Worm (Caenorhabditis elegans): ENCODE measurements around the gene rpb-8.
A peak's percentile ranks its signal among the peaks of the same experiment; 100 is the strongest.

Gene rpb-8

ce11 chrIII:4937022-4937421, 19.2 kb upstream of the rpb-8 start, which contains the start of gene fsn-1:
Gene fsn-1 (plus strand): TSS chrIII:4937322.
- TF ChIP-seq ceh-40 (GFP tag; IDR thresholded peaks at IDR 0.05) (no peak), madf-6 (GFP tag; IDR thresholded peaks at IDR 0.05) (0 out of 2 replicates have a peak, but pooled peaks have one; percentile 37), zim-3 (tag; optimal IDR thresholded peaks at IDR 0.05) (no peak), Y53G8AR.9 (GFP tag; conservative IDR thresholded peaks at IDR 0.05) (0 out of 2 replicates have a peak, but pooled peaks have one; percentile 21)

- no peak for TF ChIP-seq mcd-1 (GFP tag; IDR thresholded peaks at IDR 0.05)
- TF ChIP-seq attf-3 (GFP tag; conservative IDR thresholded peaks at IDR 0.05): peak; percentile 92
- TF ChIP-seq madf-6 (GFP tag; IDR thresholded peaks at IDR 0.05): no peak
- TF ChIP-seq F57C9.4 (tag; optimal IDR thresholded peaks at IDR 0.05): no peak
- no peak for TF ChIP-seq B0261.1 (tag; optimal IDR thresholded peaks at IDR 0.05)
- TF ChIP-seq ztf-22 (GFP tag; optimal IDR thresholded peaks at IDR 0.05): no peak
- no peak for TF ChIP-seq ceh-27 (GFP tag; optimal IDR thresholded peaks at IDR 0.05)
- no peak for TF ChIP-seq nfya-2 (GFP tag; IDR thresholded peaks at IDR 0.05)
- TF ChIP-seq F33H1.4 (GFP tag; IDR thresholded peaks at IDR 0.05): no peak
- no peak for TF ChIP-seq pbrm-1 (GFP tag; IDR thresholded peaks at IDR 0.05)
- no peak for TF ChIP-seq hmg-1.2 (GFP tag; IDR thresholded peaks at IDR 0.05)
- no peak for TF ChIP-seq unc-62 (GFP tag; optimal IDR thresholded peaks at IDR 0.05)
- no peak for TF ChIP-seq ceh-58 (GFP tag; IDR thresholded peaks at IDR 0.05)
- no peak for TF ChIP-seq tlf-1 (GFP tag; optimal IDR thresholded peaks at IDR 0.05)
- peak; percentile 4 for TF ChIP-seq efl-1 (GFP tag; optimal IDR thresholded peaks at IDR 0.05)
These were observed 17.3 kb upstream of the rpb-8 start, which contains the start of gene mrps-18C for ce11 chrIII:4934896-4935628. Gene mrps-18C (plus strand): TSS chrIII:4935578.

- TF ChIP-seq lsl-1 (GFP tag; optimal IDR thresholded peaks at IDR 0.05) (peak; percentile 66), rpc-1 (optimal IDR thresholded peaks at IDR 0.05) (no peak), rpc-1 (tag; optimal IDR thresholded peaks at IDR 0.05) (no peak), snpc-1.1 (tag; optimal IDR thresholded peaks at IDR 0.05; ENCODE audit: insufficient read depth) (no peak), F33H1.4 (GFP tag; IDR thresholded peaks at IDR 0.05) (peak; percentile 56; the same call in 1 of the 2 replicates), nfyb-1 (GFP tag; IDR thresholded peaks at IDR 0.05) (no peak)
These were observed 14.4 kb upstream of the rpb-8 start, which contains the start of the genes C26E6.12 and eri-9 for ce11 chrIII:4932203-4932699. Gene C26E6.12 (minus strand): TSS chrIII:4932253. Gene eri-9 (plus strand): TSS chrIII:4932450.

- peak; percentile 52 to 80 for TF ChIP-seq rec-8 (tag; optimal IDR thresholded peaks at IDR 0.05)
- no peak for TF ChIP-seq akir-1 (GFP tag; optimal IDR thresholded peaks at IDR 0.05)
- 0 out of 2 replicates have a peak, but pooled peaks have one; percentile 39 for TF ChIP-seq lin-26 (GFP tag; IDR thresholded peaks at IDR 0.05)
- TF ChIP-seq lsy-27 (tag; optimal IDR thresholded peaks at IDR 0.05; ENCODE audit: borderline replicate concordance, insufficient read depth): no peak
- TF ChIP-seq B0336.3 (GFP tag; IDR thresholded peaks at IDR 0.05): peak; percentile 63
- peak; percentile 50 for TF ChIP-seq ceh-100 (GFP tag; IDR thresholded peaks at IDR 0.05)
- TF ChIP-seq hrde-1 (tag; optimal IDR thresholded peaks at IDR 0.05; ENCODE audit: borderline replicate concordance): peak; percentile 45
- 0 out of 2 replicates have a peak, but pooled peaks have one; percentile 30 for TF ChIP-seq zfh-2 (GFP tag; conservative IDR thresholded peaks at IDR 0.05)
- peak; percentile 48 for TF ChIP-seq tbp1 (GFP tag; optimal IDR thresholded peaks at IDR 0.05)
- peak; percentile 40 for TF ChIP-seq snpc-1.1 (tag; optimal IDR thresholded peaks at IDR 0.05; ENCODE audit: insufficient read depth)
- peak; percentile 55 for TF ChIP-seq madf-10 (tag; optimal IDR thresholded peaks at IDR 0.05)
- no peak for TF ChIP-seq T26A5.8 (tag; optimal IDR thresholded peaks at IDR 0.05)
- TF ChIP-seq Y56A3A.18 (GFP tag; IDR thresholded peaks at IDR 0.05): no peak
- peak; percentile 89 for TF ChIP-seq madf-3 (GFP tag; IDR thresholded peaks at IDR 0.05)
- TF ChIP-seq pbrm-1 (GFP tag; IDR thresholded peaks at IDR 0.05): peak; percentile 65; the same call in 1 of the 2 replicates
- peak; percentile 81; the same call in 1 of the 2 replicates for TF ChIP-seq ztf-28 (GFP tag; IDR thresholded peaks at IDR 0.05)
- no peak for TF ChIP-seq B0261.1 (tag; optimal IDR thresholded peaks at IDR 0.05)
- no peak for TF ChIP-seq Y53F4B.3 (GFP tag; IDR thresholded peaks at IDR 0.05)
- TF ChIP-seq F49E8.2 (tag; optimal IDR thresholded peaks at IDR 0.05; ENCODE audit: insufficient read depth): no peak
- no peak for TF ChIP-seq hlh-26 (GFP tag; conservative IDR thresholded peaks at IDR 0.05)
- peak; percentile 29; the same call in 1 of the 2 replicates for TF ChIP-seq attf-6 (GFP tag; IDR thresholded peaks at IDR 0.05)
These were observed 12.4 kb upstream of the rpb-8 start, which contains the start of gene set-2 for ce11 chrIII:4930154-4930679. Gene set-2 (minus strand): TSS chrIII:4930204.

Data from whole organism, young adult.